Worm (Caenorhabditis elegans) whole organism, L4 larva: ENCODE results near the gene F54F2.9.

ENCODE experiments used
- ces-1 ChIP-seq: fragments of 150-350 bp; sonication (generic microtip); optimal IDR thresholded peaks from 4 replicates; lab custom pipeline; 2014; ENCODE audit warnings: missing biosample characterization, missing genetic modification reagents, missing genetic modification characterization
- nhr-237 ChIP-seq: sonication (generic microtip); optimal IDR thresholded peaks from 2 replicates; lab custom pipeline; 2017; ENCODE audit warnings: missing biosample characterization, missing genetic modification characterization
- php-3 ChIP-seq: fragments of 200-800 bp; sonication (Bioruptor generic); IDR thresholded peaks from 2 replicates; pipeline ENCODE4 v1.3.6; 2022; ENCODE audit warnings: missing genetic modification reagents, missing genetic modification characterization, missing compliant biosample characterization

DNA sequence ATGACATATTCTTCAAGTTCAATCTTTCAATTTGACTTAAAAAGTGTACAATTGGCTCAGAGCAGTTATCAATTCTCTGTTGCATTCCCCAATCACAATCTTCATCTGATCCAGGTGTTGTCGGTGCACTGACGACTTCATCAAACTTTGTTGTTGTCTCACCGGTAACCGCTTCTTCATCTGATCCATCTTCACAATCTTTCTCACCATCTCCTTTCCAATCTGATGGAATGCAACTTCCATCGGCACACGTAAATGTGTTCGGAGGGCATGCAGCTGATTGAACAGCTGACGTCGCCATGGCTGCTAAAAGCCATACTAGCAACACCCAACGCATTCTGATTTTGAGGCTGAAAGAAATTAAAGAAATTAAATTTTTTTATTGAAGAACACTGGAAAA is 11.0 kb upstream of the F54F2.9 start, which contains the start of gene F44E2.4:
- no peak for TF ChIP-seq nhr-237 (tag; lab: Kevin White, UChicago)
- no peak for TF ChIP-seq php-3 (GFP tag; lab: Robert Waterston, UW)
- no peak for TF ChIP-seq ces-1
